Fruit fly (Drosophila melanogaster) whole organism, adult: ENCODE data around the gene Clic.
A peak's percentile ranks its signal among the peaks of the same experiment; 100 is the strongest.

ENCODE experiments used
- CG11617 ChIP-seq: fragments of 200-800 bp; sonication (Bioruptor generic); optimal IDR thresholded peaks from 2 replicates; lab custom pipeline; 2017; ENCODE audit warnings: mild to moderate bottlenecking, missing biosample characterization, missing genetic modification reagents, missing genetic modification characterization
- CG12768 ChIP-seq: fragments of 200-800 bp; sonication (Bioruptor generic); optimal IDR thresholded peaks from 2 replicates; lab custom pipeline; 2017; ENCODE audit warnings: missing biosample characterization, missing genetic modification characterization, mild to moderate bottlenecking, moderate library complexity, missing genetic modification reagents
- CG14711 ChIP-seq: fragments of 200-800 bp; sonication (Bioruptor generic); optimal IDR thresholded peaks from 2 replicates; lab custom pipeline; 2018; ENCODE audit warnings: missing biosample characterization, mild to moderate bottlenecking, missing genetic modification characterization, moderate library complexity
- Crg-1 ChIP-seq: fragments of 200-800 bp; sonication (Bioruptor generic); optimal IDR thresholded peaks from 2 replicates; lab custom pipeline; 2016; ENCODE audit warnings: missing biosample characterization, missing genetic modification characterization
- Mnt ChIP-seq: fragments of 200-800 bp; sonication (Bioruptor generic); optimal IDR thresholded peaks from 2 replicates; lab custom pipeline; 2016; ENCODE audit warnings: missing biosample characterization, mild to moderate bottlenecking, missing genetic modification characterization
- bab1 ChIP-seq: fragments of 200-800 bp; sonication (Bioruptor generic); optimal IDR thresholded peaks from 3 replicates; lab custom pipeline; 2019; ENCODE audit warnings: missing biosample characterization, mild to moderate bottlenecking, missing genetic modification characterization, moderate library complexity
- ovo ChIP-seq: fragments of 200-800 bp; sonication (Bioruptor generic); optimal IDR thresholded peaks from 2 replicates; lab custom pipeline; 2016; ENCODE audit warnings: missing biosample characterization, missing genetic modification characterization
- toe ChIP-seq: fragments of 200-800 bp; sonication (Bioruptor generic); optimal IDR thresholded peaks from 2 replicates; lab custom pipeline; 2016; ENCODE audit warnings: missing biosample characterization, missing genetic modification characterization

- no peak for TF ChIP-seq CG11617 (GFP tag; lab: Kevin White, UChicago)
- no peak for TF ChIP-seq Crg-1 (GFP tag; lab: Kevin White, UChicago)
- TF ChIP-seq bab1 (GFP tag; lab: Kevin White, UChicago) = no peak
- no peak for TF ChIP-seq Mnt (GFP tag; lab: Kevin White, UChicago)
- peak; percentile 45 for TF ChIP-seq CG12768 (GFP tag; lab: Kevin White, UChicago)
- TF ChIP-seq toe = no peak
- no peak for TF ChIP-seq CG14711 (tag; lab: Kevin White, UChicago)
- TF ChIP-seq ovo (GFP tag; lab: Kevin White, UChicago) = no peak
Observed at dm6 chrX:13811480-13811879, 10.6 kb downstream of the Clic start, which contains the start of gene CG11095.
